Fruit fly (Drosophila melanogaster) whole organism, adult: ENCODE results near the gene CG5592.

Experiments
- CG14711 ChIP-seq: fragments of 200-800 bp; sonication (Bioruptor generic); optimal IDR thresholded peaks from 2 replicates; lab custom pipeline; 2018; ENCODE audit warnings: missing biosample characterization, mild to moderate bottlenecking, missing genetic modification characterization, moderate library complexity
- CG1620 ChIP-seq: fragments of 200-800 bp; sonication (Bioruptor generic); optimal IDR thresholded peaks from 2 replicates; lab custom pipeline; 2016; ENCODE audit warnings: missing biosample characterization, missing genetic modification characterization
- CG33017 ChIP-seq: fragments of 200-800 bp; sonication (Bioruptor generic); optimal IDR thresholded peaks from 2 replicates; lab custom pipeline; 2018; ENCODE audit warnings: missing biosample characterization, mild to moderate bottlenecking, missing genetic modification characterization, moderate library complexity
- CG5204 ChIP-seq: fragments of 200-800 bp; sonication (Bioruptor generic); optimal IDR thresholded peaks from 2 replicates; lab custom pipeline; 2016; ENCODE audit warnings: missing biosample characterization, missing genetic modification characterization
- kay ChIP-seq: fragments of 200-800 bp; sonication (Bioruptor generic); peaks from one replicate; lab custom pipeline; 2016; ENCODE audit warnings: missing biosample characterization, missing genetic modification characterization, borderline replicate concordance
- tj ChIP-seq: fragments of 200-800 bp; sonication (Bioruptor generic); optimal IDR thresholded peaks from 3 replicates; lab custom pipeline; 2017; ENCODE audit warnings: missing biosample characterization, mild to moderate bottlenecking, missing genetic modification characterization, moderate library complexity
- toe ChIP-seq: fragments of 200-800 bp; sonication (Bioruptor generic); optimal IDR thresholded peaks from 2 replicates; lab custom pipeline; 2016; ENCODE audit warnings: missing biosample characterization, missing genetic modification characterization

- TF ChIP-seq CG1620 (GFP tag; lab: Kevin White, UChicago) (no peak), kay (GFP tag; lab: Kevin White, UChicago) (no peak), CG14711 (tag; lab: Kevin White, UChicago) (no peak), CG5204 (GFP tag; lab: Kevin White, UChicago) (no peak), toe (GFP tag; lab: Kevin White, UChicago) (no peak), CG33017 (no peak), tj (GFP tag; lab: Kevin White, UChicago) (no peak)
These were observed 24.4 kb upstream of the CG5592 start, which contains the start of gene CG18586 for dm6 chr3L:5873011-5873410.
